Worm (Caenorhabditis elegans) whole organism, L3 larva: Measurements from ENCODE around the gene E02A10.4.

Experiments used
- ceh-16 ChIP-seq: sonication (generic microtip); optimal IDR thresholded peaks from 2 replicates; lab custom pipeline; 2017; ENCODE audit warnings: missing biosample characterization, missing genetic modification characterization
- egl-27 ChIP-seq: sonication (generic microtip); optimal IDR thresholded peaks from 4 replicates; lab custom pipeline; 2017; ENCODE audit warnings: missing biosample characterization, missing genetic modification reagents, missing genetic modification characterization
- fkh-10 ChIP-seq: sonication (generic microtip); optimal IDR thresholded peaks from 2 replicates; lab custom pipeline; 2017; ENCODE audit warnings: missing biosample characterization, missing genetic modification reagents, missing genetic modification characterization
- nfya-1 ChIP-seq: sonication (generic microtip); optimal IDR thresholded peaks from 2 replicates; lab custom pipeline; 2017; ENCODE audit warnings: missing genetic modification characterization, mild to moderate bottlenecking, missing compliant biosample characterization, antibody characterized with exemption, moderate library complexity; ENCODE audit not compliant: insufficient read depth
- snpc-4 ChIP-seq: fragments of 150-350 bp; optimal IDR thresholded peaks from 2 replicates; lab custom pipeline; 2014; ENCODE audit warnings: missing biosample characterization, missing genetic modification characterization
- tbx-2 ChIP-seq: sonication (generic microtip); optimal IDR thresholded peaks from 2 replicates; lab custom pipeline; 2016; ENCODE audit warnings: mild to moderate bottlenecking, missing genetic modification characterization, missing compliant biosample characterization
- ztf-11 ChIP-seq: fragments of 150-350 bp; optimal IDR thresholded peaks from 2 replicates; lab custom pipeline; 2014; ENCODE audit warnings: missing biosample characterization, missing genetic modification characterization

- no peak for TF ChIP-seq fkh-10 (GFP tag; lab: Kevin White, UChicago)
- TF ChIP-seq ceh-16 (tag; lab: Kevin White, UChicago), result no peak
- no peak for TF ChIP-seq nfya-1
- TF ChIP-seq egl-27 (tag; lab: Kevin White, UChicago), result no peak
- no peak for TF ChIP-seq tbx-2 (tag; lab: Kevin White, UChicago)
- no peak for TF ChIP-seq ztf-11 (tag; lab: Kevin White, UChicago)
- no peak for TF ChIP-seq snpc-4 (tag; lab: Kevin White, UChicago)
Measured at ce11 chrV:12550755-12551154, 17.0 kb downstream of the E02A10.4 start.
